Fruit fly (Drosophila melanogaster): Measurements from ENCODE around the gene Ptip.

The Ptip gene

dm6 chr3L:14055260-14055696 lies 26.4 kb upstream of the Ptip start:
- TF ChIP-seq HHEX (GFP tag; optimal IDR thresholded peaks at IDR 0.05) (peak; percentile 22), Ets65A (GFP tag) (peak; percentile 75), Med (GFP tag) (peak; percentile 81), CG7839 (tag; optimal IDR thresholded peaks at IDR 0.05) (peak; percentile 38), CG4820 (GFP tag; optimal IDR thresholded peaks at IDR 0.05) (peak; percentile 10), CG2712 (tag; optimal IDR thresholded peaks at IDR 0.05) (peak; percentile 11), Hr51 (GFP tag; optimal IDR thresholded peaks at IDR 0.05) (peak in 1 of 2 experiments; percentile 7), CG7556 (GFP tag; optimal IDR thresholded peaks at IDR 0.05) (peak; percentile 35), Dbx (GFP tag; IDR thresholded peaks at IDR 0.05) (0 out of 3 replicates have a peak, but pooled peaks have one; percentile 30), D19A (tag; optimal IDR thresholded peaks at IDR 0.05) (peak; percentile 51), CoRest (tag; optimal IDR thresholded peaks at IDR 0.05) (peak; percentile 25), lmd (GFP tag; IDR thresholded peaks at IDR 0.05) (no peak; the same call in 1 of the 2 replicates), grau (tag; optimal IDR thresholded peaks at IDR 0.05) (peak; percentile 21), BtbVII (GFP tag; optimal IDR thresholded peaks at IDR 0.05) (peak; percentile 5), CG18262 (tag; optimal IDR thresholded peaks at IDR 0.05) (peak; percentile 13), Oli (tag; optimal IDR thresholded peaks at IDR 0.05) (peak; percentile 39), bcd (GFP tag; optimal IDR thresholded peaks at IDR 0.05) (peak; percentile 7), CG30020 (tag; optimal IDR thresholded peaks at IDR 0.05) (no peak), CG13775 (GFP tag; optimal IDR thresholded peaks at IDR 0.05) (peak; percentile 21), ara (GFP tag; IDR thresholded peaks at IDR 0.05) (no peak), CG3281 (GFP tag; optimal IDR thresholded peaks at IDR 0.05) (peak; percentile 45), Pdp1 (GFP tag; optimal IDR thresholded peaks at IDR 0.05) (peak in 1 of 2 experiments; percentile 6), mam (GFP tag; optimal IDR thresholded peaks at IDR 0.05) (peak; percentile 3), CG17361 (GFP tag; IDR thresholded peaks at IDR 0.05) (peak; percentile 41; the same call in 1 of the 3 replicates), pzg (GFP tag; optimal IDR thresholded peaks at IDR 0.05) (no peak), bsh (GFP tag; optimal IDR thresholded peaks at IDR 0.05) (no peak), chif (GFP tag; optimal IDR thresholded peaks at IDR 0.05) (no peak), dan (GFP tag; IDR thresholded peaks at IDR 0.05) (no peak), sna (GFP tag; IDR thresholded peaks at IDR 0.05; ENCODE audit: partially characterized antibody) (no peak), vfl (GFP tag; optimal IDR thresholded peaks at IDR 0.05) (no peak), CG5245 (GFP tag; optimal IDR thresholded peaks at IDR 0.05) (peak; percentile 1), zfh2 (GFP tag; optimal IDR thresholded peaks at IDR 0.05) (peak; percentile 9), D19B (GFP tag; optimal IDR thresholded peaks at IDR 0.05) (no peak), CG2678 (tag; optimal IDR thresholded peaks at IDR 0.05) (peak; percentile 10), nerfin-2 (GFP tag; IDR thresholded peaks at IDR 0.05; ENCODE audit: partially characterized antibody) (no peak), zf30C (GFP tag; optimal IDR thresholded peaks at IDR 0.05) (no peak), tna (GFP tag; IDR thresholded peaks at IDR 0.05; ENCODE audit: partially characterized antibody) (no peak), Asciz (GFP tag; optimal IDR thresholded peaks at IDR 0.05) (peak; percentile 5), CG2120 (GFP tag; optimal IDR thresholded peaks at IDR 0.05) (peak; percentile 55), lilli (GFP tag; optimal IDR thresholded peaks at IDR 0.05) (peak; percentile 39), peb (GFP tag; IDR thresholded peaks at IDR 0.05) (no peak), disco-r (GFP tag; optimal IDR thresholded peaks at IDR 0.05) (no peak), Atf3 (GFP tag; optimal IDR thresholded peaks at IDR 0.05) (no peak), Sox100B (GFP tag; optimal IDR thresholded peaks at IDR 0.05) (peak; percentile 25), CG18619 (GFP tag; optimal IDR thresholded peaks at IDR 0.05) (peak; percentile 17), CG10543 (GFP tag; optimal IDR thresholded peaks at IDR 0.05) (no peak), Hmr (GFP tag; optimal IDR thresholded peaks at IDR 0.05) (peak; percentile 12), PHDP (tag; optimal IDR thresholded peaks at IDR 0.05) (no peak), crc (GFP tag; optimal IDR thresholded peaks at IDR 0.05) (peak; percentile 8), sens (GFP tag) (peak; percentile 80)
